Worm (Caenorhabditis elegans): ENCODE results near the gene ztf-1.

ztf-1 gene

DNA sequence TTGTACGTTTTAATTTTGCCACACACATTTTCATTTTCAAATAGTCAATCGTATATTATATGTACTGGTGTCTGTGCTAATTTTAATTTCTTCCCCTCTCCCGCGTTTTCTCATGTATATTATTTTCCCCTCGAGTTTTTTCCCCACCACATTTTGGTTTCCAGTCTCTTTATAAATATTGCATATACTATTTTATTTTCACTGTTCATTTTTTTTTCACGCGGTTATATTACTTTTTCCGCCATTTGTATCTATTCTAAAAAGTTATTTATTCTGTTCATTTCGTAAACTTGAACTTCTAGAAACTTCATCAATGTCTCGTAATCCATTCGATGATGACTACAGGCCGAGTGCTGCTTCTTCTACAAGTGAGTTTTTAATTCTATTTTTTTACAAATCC lies 16.2 kb downstream of the ztf-1 start, which contains the start of gene snap-29:
Gene snap-29, plus strand, starts transcription at position 301 of the 400 bp plus-strand sequence.
- TF ChIP-seq scrt-1 (GFP tag; IDR thresholded peaks at IDR 0.05) (no peak), hmbx-1 (tag; optimal IDR thresholded peaks at IDR 0.05) (no peak), aly-1 (tag; optimal IDR thresholded peaks at IDR 0.05) (no peak), F13C5.2 (tag; optimal IDR thresholded peaks at IDR 0.05) (no peak), ama-1 (optimal IDR thresholded peaks at IDR 0.05) (no peak), ets-7 (tag; optimal IDR thresholded peaks at IDR 0.05) (no peak), flt-1 (GFP tag; IDR thresholded peaks at IDR 0.05) (no peak), pes-1 (GFP tag; IDR thresholded peaks at IDR 0.05) (no peak), tbx-11 (GFP tag; IDR thresholded peaks at IDR 0.05) (no peak)

ce11 chrIII:8773375-8773774 lies 18.8 kb downstream of the ztf-1 start:
- TF ChIP-seq F13C5.2 (tag; optimal IDR thresholded peaks at IDR 0.05): no peak
- TF ChIP-seq hmbx-1 (tag; optimal IDR thresholded peaks at IDR 0.05): no peak
- no peak for TF ChIP-seq ceh-13 (GFP tag; optimal IDR thresholded peaks at IDR 0.05)
- TF ChIP-seq flt-1 (GFP tag; IDR thresholded peaks at IDR 0.05): no peak
- no peak for TF ChIP-seq ceh-36 (tag; optimal IDR thresholded peaks at IDR 0.05)
- TF ChIP-seq ets-7 (tag; optimal IDR thresholded peaks at IDR 0.05): no peak
- no peak for TF ChIP-seq tbx-11 (GFP tag; IDR thresholded peaks at IDR 0.05)
- no peak for TF ChIP-seq ama-1 (optimal IDR thresholded peaks at IDR 0.05)
- no peak for TF ChIP-seq tra-4 (tag; optimal IDR thresholded peaks at IDR 0.05)
- no peak for TF ChIP-seq aly-1 (tag; optimal IDR thresholded peaks at IDR 0.05)
- TF ChIP-seq scrt-1 (GFP tag; IDR thresholded peaks at IDR 0.05): no peak
- TF ChIP-seq sea-1 (GFP tag; conservative IDR thresholded peaks at IDR 0.05): no peak
- TF ChIP-seq hmg-4 (GFP tag; optimal IDR thresholded peaks at IDR 0.05): no peak
- TF ChIP-seq hnd-1 (tag; optimal IDR thresholded peaks at IDR 0.05): no peak
- no peak for TF ChIP-seq B0310.2 (tag; optimal IDR thresholded peaks at IDR 0.05)
- no peak for TF ChIP-seq tbx-37 (GFP tag; conservative IDR thresholded peaks at IDR 0.05)
- TF ChIP-seq pes-1 (GFP tag; IDR thresholded peaks at IDR 0.05): no peak

DNA sequence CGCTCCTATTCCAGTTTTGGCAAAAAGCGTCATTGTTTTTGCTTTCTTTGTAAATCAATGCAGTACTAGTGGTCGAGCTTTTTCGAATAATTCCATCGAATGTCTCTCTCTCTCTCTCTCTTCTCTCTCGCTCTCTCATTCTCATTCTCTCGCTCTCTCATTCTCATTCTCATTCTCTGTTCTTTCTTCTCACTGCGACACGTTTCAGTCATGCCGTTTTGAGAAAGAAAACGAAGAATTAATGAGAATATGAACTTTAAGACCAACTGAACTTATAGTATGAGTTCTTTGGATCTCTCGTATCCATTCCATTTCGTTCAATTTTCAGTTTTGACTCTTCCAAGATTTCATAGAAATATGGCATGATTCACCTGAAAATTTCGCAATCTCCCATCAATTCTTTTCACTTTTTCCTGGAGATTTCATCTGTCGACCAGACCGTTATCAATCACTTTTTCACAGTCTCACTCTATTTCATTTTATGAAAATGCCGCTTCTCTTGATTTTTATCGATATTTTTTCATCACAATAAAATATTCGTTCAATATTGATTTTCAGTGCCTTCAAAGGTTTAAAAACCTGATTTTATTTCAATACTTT lies 19.6 kb downstream of the ztf-1 start:
- no peak for TF ChIP-seq tbx-11 (GFP tag; IDR thresholded peaks at IDR 0.05)
- no peak for TF ChIP-seq ets-7 (tag; optimal IDR thresholded peaks at IDR 0.05)
- no peak for TF ChIP-seq pes-1 (GFP tag; IDR thresholded peaks at IDR 0.05)
- no peak for TF ChIP-seq flt-1 (GFP tag; IDR thresholded peaks at IDR 0.05)
- no peak for TF ChIP-seq tbx-37 (GFP tag; conservative IDR thresholded peaks at IDR 0.05)
- no peak for TF ChIP-seq aly-1 (tag; optimal IDR thresholded peaks at IDR 0.05)
- TF ChIP-seq sea-1 (GFP tag; conservative IDR thresholded peaks at IDR 0.05): no peak
- no peak for TF ChIP-seq ceh-36 (tag; optimal IDR thresholded peaks at IDR 0.05)
- no peak for TF ChIP-seq F13C5.2 (tag; optimal IDR thresholded peaks at IDR 0.05)
- TF ChIP-seq ama-1 (optimal IDR thresholded peaks at IDR 0.05): no peak

ce11 chrIII:8771851-8772250 lies 20.3 kb downstream of the ztf-1 start, which contains the start of gene K02D10.3:
Gene K02D10.3 (minus strand): TSS chrIII:8771951.
- TF ChIP-seq ceh-13 (GFP tag; optimal IDR thresholded peaks at IDR 0.05): no peak
- no peak for TF ChIP-seq pes-1 (GFP tag; IDR thresholded peaks at IDR 0.05)
- TF ChIP-seq hmg-4 (GFP tag; optimal IDR thresholded peaks at IDR 0.05): no peak
- TF ChIP-seq B0310.2 (tag; optimal IDR thresholded peaks at IDR 0.05): no peak
- TF ChIP-seq sea-1 (GFP tag; conservative IDR thresholded peaks at IDR 0.05): no peak
- no peak for TF ChIP-seq tbx-11 (GFP tag; IDR thresholded peaks at IDR 0.05)
- TF ChIP-seq hnd-1 (tag; optimal IDR thresholded peaks at IDR 0.05): no peak
- TF ChIP-seq ama-1 (optimal IDR thresholded peaks at IDR 0.05): no peak
- TF ChIP-seq tra-4 (tag; optimal IDR thresholded peaks at IDR 0.05): no peak
- TF ChIP-seq hmbx-1 (tag; optimal IDR thresholded peaks at IDR 0.05): no peak
- no peak for TF ChIP-seq F13C5.2 (tag; optimal IDR thresholded peaks at IDR 0.05)
- no peak for TF ChIP-seq aly-1 (tag; optimal IDR thresholded peaks at IDR 0.05)
- TF ChIP-seq flt-1 (GFP tag; IDR thresholded peaks at IDR 0.05): no peak
- no peak for TF ChIP-seq ceh-36 (tag; optimal IDR thresholded peaks at IDR 0.05)
- no peak for TF ChIP-seq ets-7 (tag; optimal IDR thresholded peaks at IDR 0.05)
- TF ChIP-seq tbx-37 (GFP tag; conservative IDR thresholded peaks at IDR 0.05): no peak

ce11 chrIII:8771162-8771561 lies 21.0 kb downstream of the ztf-1 start, which contains the start of gene K02D10.2:
Gene K02D10.2 (minus strand): TSS chrIII:8771262.
- TF ChIP-seq hmg-4 (GFP tag; optimal IDR thresholded peaks at IDR 0.05): no peak
- TF ChIP-seq hmbx-1 (tag; optimal IDR thresholded peaks at IDR 0.05): no peak

- TF ChIP-seq tbx-11 (GFP tag; IDR thresholded peaks at IDR 0.05): no peak
These were observed 21.9 kb downstream of the ztf-1 start for ce11 chrIII:8770243-8770642.

- TF ChIP-seq tra-4 (tag; optimal IDR thresholded peaks at IDR 0.05): no peak
These were observed 22.9 kb downstream of the ztf-1 start, which contains the start of gene K02D10.1 for ce11 chrIII:8769253-8769652. Gene K02D10.1 (plus strand): TSS chrIII:8769536.

DNA sequence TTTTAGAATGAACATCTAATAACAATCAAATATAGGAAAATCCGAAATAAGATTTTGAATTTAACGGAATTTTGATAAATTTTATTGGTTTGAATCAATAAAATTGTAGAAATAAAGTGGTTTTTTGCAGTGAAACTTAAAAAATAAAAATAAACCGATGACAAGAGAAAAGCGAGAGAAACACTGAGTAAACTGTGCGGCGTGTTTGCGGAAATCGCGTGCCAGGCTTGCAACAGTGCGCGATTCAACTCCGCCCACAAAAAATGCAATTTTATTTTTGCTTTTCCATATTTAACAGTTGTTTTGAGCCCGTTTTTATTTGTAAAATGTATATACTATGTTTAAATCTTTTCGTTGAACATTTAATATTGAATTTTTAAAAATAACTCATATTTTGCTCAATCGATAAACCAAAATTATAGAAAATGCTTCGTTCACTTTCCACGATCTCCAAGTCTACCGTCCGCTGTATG lies 24.2 kb downstream of the ztf-1 start, which contains the start of gene mtss-1:
Gene mtss-1, plus strand, starts transcription at position 423 of the 473 bp plus-strand sequence.
- peak; percentile 25 for TF ChIP-seq aly-1 (tag; optimal IDR thresholded peaks at IDR 0.05)
- peak; percentile 50 for TF ChIP-seq ceh-36 (tag; optimal IDR thresholded peaks at IDR 0.05)
- 0 out of 2 replicates have a peak, but pooled peaks have one; percentile 57 for TF ChIP-seq tbx-37 (GFP tag; conservative IDR thresholded peaks at IDR 0.05)
- TF ChIP-seq ceh-13 (GFP tag; optimal IDR thresholded peaks at IDR 0.05): peak; percentile 61
- TF ChIP-seq hnd-1 (tag; optimal IDR thresholded peaks at IDR 0.05): peak; percentile 52
- peak; percentile 86 for TF ChIP-seq pes-1 (GFP tag; IDR thresholded peaks at IDR 0.05)
- peak; percentile 32 for TF ChIP-seq B0310.2 (tag; optimal IDR thresholded peaks at IDR 0.05)
- peak; percentile 67; the same call in 1 of the 2 replicates for TF ChIP-seq tbx-11 (GFP tag; IDR thresholded peaks at IDR 0.05)
- TF ChIP-seq scrt-1 (GFP tag; IDR thresholded peaks at IDR 0.05): peak; percentile 79
- peak; percentile 75 for TF ChIP-seq sea-1 (GFP tag; conservative IDR thresholded peaks at IDR 0.05)
- TF ChIP-seq hmg-4 (GFP tag; optimal IDR thresholded peaks at IDR 0.05): peak; percentile 84
- peak; percentile 92 for TF ChIP-seq F13C5.2 (tag; optimal IDR thresholded peaks at IDR 0.05)
- TF ChIP-seq hmbx-1 (tag; optimal IDR thresholded peaks at IDR 0.05): peak; percentile 54
- TF ChIP-seq ets-7 (tag; optimal IDR thresholded peaks at IDR 0.05): peak; percentile 65
- TF ChIP-seq flt-1 (GFP tag; IDR thresholded peaks at IDR 0.05): peak; percentile 79
- TF ChIP-seq ama-1 (optimal IDR thresholded peaks at IDR 0.05): no peak
- TF ChIP-seq tra-4 (tag; optimal IDR thresholded peaks at IDR 0.05): peak; percentile 45
